Fruit fly (Drosophila melanogaster): ENCODE data around the gene CG32591.

CG32591 gene

dm6 chrX:14905499-14906044 lies 23.2 kb downstream of the CG32591 start, which contains the start of gene CG9512:
Gene CG9512, minus strand, starts transcription at chrX:14905549.
- no peak for TF ChIP-seq pan (optimal IDR thresholded peaks at IDR 0.05)
- TF ChIP-seq usp (GFP tag; optimal IDR thresholded peaks at IDR 0.05), result no peak
- no peak for TF ChIP-seq psq (optimal IDR thresholded peaks at IDR 0.05)
- no peak for TF ChIP-seq Dll (optimal IDR thresholded peaks at IDR 0.05)
- TF ChIP-seq EcR (GFP tag; optimal IDR thresholded peaks at IDR 0.05), result no peak
- TF ChIP-seq CG8478 (optimal IDR thresholded peaks at IDR 0.05), result no peak

- TF ChIP-seq CG8478 (optimal IDR thresholded peaks at IDR 0.05), result no peak
- no peak for TF ChIP-seq psq (optimal IDR thresholded peaks at IDR 0.05)
- no peak for TF ChIP-seq EcR (GFP tag; optimal IDR thresholded peaks at IDR 0.05)
- TF ChIP-seq pan (optimal IDR thresholded peaks at IDR 0.05), result no peak
- no peak for TF ChIP-seq Dll (optimal IDR thresholded peaks at IDR 0.05)
- no peak for TF ChIP-seq usp (GFP tag; optimal IDR thresholded peaks at IDR 0.05)
Measured at dm6 chrX:14897592-14897991, 31.2 kb downstream of the CG32591 start.

dm6 chrX:14896791-14897190 lies 32.0 kb downstream of the CG32591 start, which contains the start of gene CG9514:
Gene CG9514, minus strand, starts transcription at chrX:14896891.
- no peak for TF ChIP-seq usp (GFP tag; optimal IDR thresholded peaks at IDR 0.05)
- TF ChIP-seq pan (optimal IDR thresholded peaks at IDR 0.05), result no peak
- TF ChIP-seq CG8478 (optimal IDR thresholded peaks at IDR 0.05), result no peak
- TF ChIP-seq Dll (optimal IDR thresholded peaks at IDR 0.05), result no peak
- TF ChIP-seq psq (optimal IDR thresholded peaks at IDR 0.05), result no peak
- TF ChIP-seq EcR (GFP tag; optimal IDR thresholded peaks at IDR 0.05), result no peak

- TF ChIP-seq pan (optimal IDR thresholded peaks at IDR 0.05) (no peak), Dll (optimal IDR thresholded peaks at IDR 0.05) (no peak), usp (GFP tag; optimal IDR thresholded peaks at IDR 0.05) (no peak), CG8478 (optimal IDR thresholded peaks at IDR 0.05) (no peak), EcR (GFP tag; optimal IDR thresholded peaks at IDR 0.05) (no peak), psq (optimal IDR thresholded peaks at IDR 0.05) (no peak)
Measured at dm6 chrX:14896310-14896709, 32.4 kb downstream of the CG32591 start.

- no peak for TF ChIP-seq Dll (optimal IDR thresholded peaks at IDR 0.05)
- TF ChIP-seq psq (optimal IDR thresholded peaks at IDR 0.05), result no peak
- TF ChIP-seq pan (optimal IDR thresholded peaks at IDR 0.05), result no peak
Measured at dm6 chrX:14893872-14894271, 34.9 kb downstream of the CG32591 start.

DNA sequence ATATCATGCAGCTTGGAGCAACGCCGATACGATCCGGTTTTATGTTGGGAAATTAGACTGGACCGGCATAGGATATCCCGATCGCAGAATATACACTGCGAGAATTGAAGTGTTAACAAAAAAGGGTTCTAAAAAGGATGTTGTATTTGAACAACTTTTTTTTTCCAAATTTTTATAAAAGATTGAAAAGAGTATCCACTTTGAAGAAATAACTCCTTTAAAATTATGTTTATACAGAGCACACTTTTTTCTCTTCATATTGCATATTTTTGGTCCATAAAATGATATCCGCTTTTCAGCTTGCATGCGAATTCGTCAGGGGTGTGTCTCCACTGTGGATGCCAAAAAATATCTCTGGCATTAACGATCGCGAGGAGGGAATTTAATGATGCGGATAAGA lies 36.4 kb downstream of the CG32591 start:
- TF ChIP-seq usp (GFP tag; optimal IDR thresholded peaks at IDR 0.05) (no peak), Dll (optimal IDR thresholded peaks at IDR 0.05) (no peak), psq (optimal IDR thresholded peaks at IDR 0.05) (no peak)

- no peak for TF ChIP-seq EcR (GFP tag; optimal IDR thresholded peaks at IDR 0.05)
- no peak for TF ChIP-seq Dll (optimal IDR thresholded peaks at IDR 0.05)
- no peak for TF ChIP-seq CG8478 (optimal IDR thresholded peaks at IDR 0.05)
- no peak for TF ChIP-seq usp (GFP tag; optimal IDR thresholded peaks at IDR 0.05)
- TF ChIP-seq psq (optimal IDR thresholded peaks at IDR 0.05), result no peak
Measured at dm6 chrX:14885554-14885953, 43.2 kb downstream of the CG32591 start.

- TF ChIP-seq EcR (GFP tag; optimal IDR thresholded peaks at IDR 0.05) (no peak), pan (optimal IDR thresholded peaks at IDR 0.05) (no peak), psq (optimal IDR thresholded peaks at IDR 0.05) (no peak), CG8478 (optimal IDR thresholded peaks at IDR 0.05) (no peak), usp (GFP tag; optimal IDR thresholded peaks at IDR 0.05) (no peak), Dll (optimal IDR thresholded peaks at IDR 0.05) (no peak)
Measured at dm6 chrX:14883993-14884392, 44.8 kb downstream of the CG32591 start.

dm6 chrX:14882536-14883118 lies 46.1 kb downstream of the CG32591 start, which contains the start of the genes CG45064 and CG45065:
Gene CG45064, minus strand, starts transcription at chrX:14882586.
Gene CG45065, minus strand, starts transcription at chrX:14882586.
- TF ChIP-seq pan (optimal IDR thresholded peaks at IDR 0.05) (no peak), psq (optimal IDR thresholded peaks at IDR 0.05) (no peak), usp (GFP tag; optimal IDR thresholded peaks at IDR 0.05) (no peak), EcR (GFP tag; optimal IDR thresholded peaks at IDR 0.05) (no peak), CG8478 (optimal IDR thresholded peaks at IDR 0.05) (no peak), Dll (optimal IDR thresholded peaks at IDR 0.05) (no peak)

- TF ChIP-seq psq (optimal IDR thresholded peaks at IDR 0.05) (no peak), CG8478 (optimal IDR thresholded peaks at IDR 0.05) (no peak), pan (optimal IDR thresholded peaks at IDR 0.05) (no peak), Dll (optimal IDR thresholded peaks at IDR 0.05) (no peak), EcR (GFP tag; optimal IDR thresholded peaks at IDR 0.05) (no peak), usp (GFP tag; optimal IDR thresholded peaks at IDR 0.05) (no peak)
Measured at dm6 chrX:14878917-14879316, 49.8 kb downstream of the CG32591 start.
